Fruit fly (Drosophila melanogaster) whole organism, embryonic: Measurements from ENCODE around the gene Lim3.
A peak's percentile ranks its signal among the peaks of the same experiment; 100 is the strongest.

Experiments
- Bgb ChIP-seq: fragments of 200-800 bp; sonication (Bioruptor generic); IDR thresholded peaks from 2 replicates; pipeline ENCODE4 v1.3.6; 2022; ENCODE audit warnings: missing biosample characterization, missing genetic modification characterization; ENCODE audit not compliant: partially characterized antibody
- CG10431 ChIP-seq: fragments of 200-800 bp; sonication (Bioruptor generic); optimal IDR thresholded peaks from 3 replicates; lab custom pipeline; 2018; ENCODE audit warnings: missing biosample characterization, mild to moderate bottlenecking, missing genetic modification characterization
- CG11504 ChIP-seq: fragments of 200-800 bp; sonication (Bioruptor generic); optimal IDR thresholded peaks from 3 replicates; lab custom pipeline; 2019; ENCODE audit warnings: missing biosample characterization, mild to moderate bottlenecking, missing genetic modification characterization, moderate library complexity
- CG13287 ChIP-seq: fragments of 200-800 bp; sonication (Bioruptor generic); IDR thresholded peaks from 2 replicates; pipeline ENCODE4 v1.3.6; 2022; ENCODE audit warnings: missing biosample characterization, missing genetic modification characterization; ENCODE audit not compliant: partially characterized antibody
- CG14710 ChIP-seq: fragments of 200-800 bp; sonication (Bioruptor generic); optimal IDR thresholded peaks from 3 replicates; lab custom pipeline; 2019; ENCODE audit warnings: missing biosample characterization, mild to moderate bottlenecking, missing genetic modification characterization, moderate library complexity
- CG14860 ChIP-seq: fragments of 200-800 bp; sonication (Bioruptor generic); IDR thresholded peaks from 3 replicates; pipeline ENCODE4 v1.3.6; 2022; ENCODE audit warnings: missing biosample characterization, missing genetic modification characterization; ENCODE audit not compliant: partially characterized antibody
- CG16813 ChIP-seq: fragments of 200-800 bp; sonication (Bioruptor generic); IDR thresholded peaks from 3 replicates; pipeline ENCODE4 v1.3.6; 2022; ENCODE audit warnings: missing biosample characterization, missing genetic modification characterization; ENCODE audit not compliant: partially characterized antibody
- CG16815 ChIP-seq: fragments of 200-800 bp; sonication (Bioruptor generic); optimal IDR thresholded peaks from 3 replicates; lab custom pipeline; 2017; ENCODE audit warnings: missing biosample characterization, mild to moderate bottlenecking, missing genetic modification characterization
- CG17186 ChIP-seq: fragments of 200-800 bp; sonication (Bioruptor generic); optimal IDR thresholded peaks from 3 replicates; lab custom pipeline; 2017; ENCODE audit warnings: missing biosample characterization, missing genetic modification reagents, missing genetic modification characterization
- CG2116 ChIP-seq: fragments of 200-800 bp; sonication (Bioruptor generic); optimal IDR thresholded peaks from 3 replicates; lab custom pipeline; 2018; ENCODE audit warnings: missing biosample characterization, mild to moderate bottlenecking, missing genetic modification characterization
- CG33213 ChIP-seq: fragments of 200-800 bp; sonication (Bioruptor generic); optimal IDR thresholded peaks from 3 replicates; lab custom pipeline; 2016; ENCODE audit warnings: missing biosample characterization, missing genetic modification characterization
- CG4730 ChIP-seq: fragments of 200-800 bp; sonication (Bioruptor generic); IDR thresholded peaks from 2 replicates; pipeline ENCODE4 v1.3.6; 2022; ENCODE audit warnings: missing biosample characterization, missing genetic modification characterization
- CG6791 ChIP-seq: fragments of 200-800 bp; sonication (Bioruptor generic); IDR thresholded peaks from 3 replicates; pipeline ENCODE4 v1.3.6; 2022; ENCODE audit warnings: missing biosample characterization, missing genetic modification characterization; ENCODE audit not compliant: partially characterized antibody
- CG7963 ChIP-seq: fragments of 200-800 bp; sonication (Bioruptor generic); IDR thresholded peaks from 3 replicates; pipeline ENCODE4 v1.3.6; 2022; ENCODE audit warnings: missing biosample characterization, missing genetic modification characterization; ENCODE audit not compliant: partially characterized antibody
- Doc3 ChIP-seq: fragments of 200-800 bp; sonication (Bioruptor generic); IDR thresholded peaks from 3 replicates; pipeline ENCODE4 v1.3.6; 2022; ENCODE audit warnings: missing biosample characterization, missing genetic modification characterization; ENCODE audit not compliant: partially characterized antibody
- Dp ChIP-seq: fragments of 200-800 bp; sonication (Bioruptor generic); optimal IDR thresholded peaks from 2 replicates; lab custom pipeline; 2018; ENCODE audit warnings: missing biosample characterization, mild to moderate bottlenecking, missing genetic modification characterization, moderate library complexity
- Dref ChIP-seq: fragments of 200-800 bp; sonication (Bioruptor generic); IDR thresholded peaks from 2 replicates; pipeline ENCODE4 v1.3.6; 2022; ENCODE audit warnings: missing biosample characterization, missing genetic modification characterization
- E2f2 ChIP-seq: fragments of 200-800 bp; sonication (Bioruptor generic); IDR thresholded peaks from 2 replicates; pipeline ENCODE4 v1.3.6; 2022; ENCODE audit warnings: missing biosample characterization, missing genetic modification characterization
- Fer2 ChIP-seq: fragments of 200-800 bp; sonication (Bioruptor generic); optimal IDR thresholded peaks from 2 replicates; lab custom pipeline; 2018; ENCODE audit warnings: missing biosample characterization, mild to moderate bottlenecking, missing genetic modification characterization, moderate library complexity
- MESR4 ChIP-seq: fragments of 200-800 bp; sonication (Bioruptor generic); optimal IDR thresholded peaks from 2 replicates; lab custom pipeline; 2018; ENCODE audit warnings: missing biosample characterization, mild to moderate bottlenecking, missing genetic modification characterization, moderate library complexity
- Med ChIP-seq: fragments of 200-800 bp; sonication (Bioruptor generic); peaks from one replicate; lab custom pipeline; 2016; ENCODE audit warnings: missing biosample characterization, missing genetic modification characterization, mild to moderate bottlenecking, inconsistent platforms, moderate library complexity
- Nf-YB ChIP-seq: fragments of 200-800 bp; sonication (Bioruptor generic); optimal IDR thresholded peaks from 3 replicates; lab custom pipeline; 2019; ENCODE audit warnings: missing biosample characterization, mild to moderate bottlenecking, missing genetic modification characterization, moderate library complexity
- Opbp ChIP-seq: fragments of 200-800 bp; sonication (Bioruptor generic); IDR thresholded peaks from 3 replicates; pipeline ENCODE4 v1.3.6; 2022; ENCODE audit warnings: missing biosample characterization, missing genetic modification characterization; ENCODE audit not compliant: partially characterized antibody
- Scr ChIP-seq: fragments of 200-800 bp; sonication (Bioruptor generic); IDR thresholded peaks from 2 replicates; pipeline ENCODE4 v1.3.6; 2022; ENCODE audit warnings: missing biosample characterization, missing genetic modification characterization; ENCODE audit not compliant: partially characterized antibody
- Taf1 ChIP-seq: fragments of 200-800 bp; sonication (Bioruptor generic); IDR thresholded peaks from 2 replicates; pipeline ENCODE4 v1.3.6; 2022; ENCODE audit warnings: missing biosample characterization, missing genetic modification characterization
- amos ChIP-seq: fragments of 200-800 bp; sonication (Bioruptor generic); IDR thresholded peaks from 2 replicates; pipeline ENCODE4 v1.3.6; 2022; ENCODE audit warnings: missing biosample characterization, missing genetic modification characterization; ENCODE audit not compliant: partially characterized antibody
- bab2 ChIP-seq: fragments of 200-800 bp; sonication (Bioruptor generic); optimal IDR thresholded peaks from 2 replicates; lab custom pipeline; 2016; ENCODE audit warnings: missing biosample characterization, missing genetic modification characterization
- bbx ChIP-seq: fragments of 200-800 bp; sonication (Bioruptor generic); IDR thresholded peaks from 2 replicates; pipeline ENCODE4 v1.3.6; 2022; ENCODE audit warnings: missing biosample characterization, missing genetic modification characterization; ENCODE audit not compliant: partially characterized antibody
- cato ChIP-seq: fragments of 200-800 bp; sonication (Bioruptor generic); optimal IDR thresholded peaks from 2 replicates; lab custom pipeline; 2016; ENCODE audit warnings: missing biosample characterization, missing genetic modification characterization, borderline replicate concordance
- cwo ChIP-seq: fragments of 200-800 bp; sonication (Bioruptor generic); optimal IDR thresholded peaks from 3 replicates; lab custom pipeline; 2017; ENCODE audit warnings: missing biosample characterization, missing genetic modification characterization, mild to moderate bottlenecking, moderate library complexity, missing genetic modification reagents
- dm ChIP-seq: fragments of 200-800 bp; sonication (Bioruptor generic); optimal IDR thresholded peaks from 3 replicates; lab custom pipeline; 2016; ENCODE audit warnings: missing biosample characterization, missing genetic modification characterization
- eve ChIP-seq, 2 experiments: fragments of >200 bp; optimal IDR thresholded peaks; 2 replicates each; lab custom pipeline; 2017; ENCODE audit warnings: missing biosample characterization in 2 of 2, missing genetic modification characterization in 2 of 2
- gce ChIP-seq: fragments of 200-800 bp; sonication (Bioruptor generic); IDR thresholded peaks from 3 replicates; pipeline ENCODE4 v1.3.6; 2022; ENCODE audit warnings: missing biosample characterization, missing genetic modification characterization
- hbn ChIP-seq: fragments of 200-800 bp; sonication (Bioruptor generic); IDR thresholded peaks from 2 replicates; pipeline ENCODE4 v1.3.6; 2022; ENCODE audit warnings: missing biosample characterization, missing genetic modification characterization; ENCODE audit not compliant: partially characterized antibody
- inv ChIP-seq: fragments of 200-800 bp; sonication (Bioruptor generic); IDR thresholded peaks from 2 replicates; pipeline ENCODE4 v1.3.6; 2022; ENCODE audit warnings: missing biosample characterization, missing genetic modification characterization; ENCODE audit not compliant: partially characterized antibody
- knrl ChIP-seq: fragments of 200-800 bp; sonication (Bioruptor generic); IDR thresholded peaks from 3 replicates; pipeline ENCODE4 v1.3.6; 2022; ENCODE audit warnings: missing biosample characterization, missing genetic modification characterization; ENCODE audit not compliant: partially characterized antibody
- mld ChIP-seq: fragments of 200-800 bp; sonication (Bioruptor generic); IDR thresholded peaks from 3 replicates; pipeline ENCODE4 v1.3.6; 2022; ENCODE audit warnings: missing biosample characterization, missing genetic modification characterization; ENCODE audit not compliant: partially characterized antibody
- nerfin-2 ChIP-seq: fragments of 200-800 bp; sonication (Bioruptor generic); IDR thresholded peaks from 2 replicates; pipeline ENCODE4 v1.3.6; 2022; ENCODE audit warnings: missing biosample characterization, missing genetic modification characterization; ENCODE audit not compliant: partially characterized antibody
- pum ChIP-seq: fragments of 200-800 bp; sonication (Bioruptor generic); optimal IDR thresholded peaks from 2 replicates; lab custom pipeline; 2016; ENCODE audit warnings: missing biosample characterization, missing genetic modification characterization
- sima ChIP-seq: fragments of 200-800 bp; sonication (Bioruptor generic); optimal IDR thresholded peaks from 2 replicates; lab custom pipeline; 2016; ENCODE audit warnings: missing biosample characterization, missing genetic modification characterization
- sna ChIP-seq: fragments of 200-800 bp; sonication (Bioruptor generic); IDR thresholded peaks from 2 replicates; pipeline ENCODE4 v1.3.6; 2022; ENCODE audit warnings: missing biosample characterization, missing genetic modification characterization; ENCODE audit not compliant: partially characterized antibody
- sqz ChIP-seq: fragments of 200-800 bp; sonication (Bioruptor generic); optimal IDR thresholded peaks from 3 replicates; lab custom pipeline; 2018; ENCODE audit warnings: missing biosample characterization, mild to moderate bottlenecking, missing genetic modification characterization
- stwl ChIP-seq: fragments of 200-800 bp; sonication (Bioruptor generic); optimal IDR thresholded peaks from 3 replicates; lab custom pipeline; 2018; ENCODE audit warnings: missing biosample characterization, mild to moderate bottlenecking, missing genetic modification characterization, moderate library complexity
- tna ChIP-seq: fragments of 200-800 bp; sonication (Bioruptor generic); IDR thresholded peaks from 2 replicates; pipeline ENCODE4 v1.3.6; 2022; ENCODE audit warnings: missing biosample characterization, missing genetic modification characterization; ENCODE audit not compliant: partially characterized antibody
- unc-4 ChIP-seq: fragments of 200-800 bp; sonication (Bioruptor generic); IDR thresholded peaks from 2 replicates; pipeline ENCODE4 v1.3.6; 2022; ENCODE audit warnings: missing biosample characterization, missing genetic modification characterization; ENCODE audit not compliant: partially characterized antibody
- zen2 ChIP-seq: fragments of 200-800 bp; sonication (Bioruptor generic); IDR thresholded peaks from 3 replicates; pipeline ENCODE4 v1.3.6; 2022; ENCODE audit warnings: missing biosample characterization, missing genetic modification characterization; ENCODE audit not compliant: partially characterized antibody
- zf30C ChIP-seq: fragments of 200-800 bp; sonication (Bioruptor generic); optimal IDR thresholded peaks from 3 replicates; lab custom pipeline; 2018; ENCODE audit warnings: missing biosample characterization, mild to moderate bottlenecking, missing genetic modification characterization

Lim3 gene

DNA sequence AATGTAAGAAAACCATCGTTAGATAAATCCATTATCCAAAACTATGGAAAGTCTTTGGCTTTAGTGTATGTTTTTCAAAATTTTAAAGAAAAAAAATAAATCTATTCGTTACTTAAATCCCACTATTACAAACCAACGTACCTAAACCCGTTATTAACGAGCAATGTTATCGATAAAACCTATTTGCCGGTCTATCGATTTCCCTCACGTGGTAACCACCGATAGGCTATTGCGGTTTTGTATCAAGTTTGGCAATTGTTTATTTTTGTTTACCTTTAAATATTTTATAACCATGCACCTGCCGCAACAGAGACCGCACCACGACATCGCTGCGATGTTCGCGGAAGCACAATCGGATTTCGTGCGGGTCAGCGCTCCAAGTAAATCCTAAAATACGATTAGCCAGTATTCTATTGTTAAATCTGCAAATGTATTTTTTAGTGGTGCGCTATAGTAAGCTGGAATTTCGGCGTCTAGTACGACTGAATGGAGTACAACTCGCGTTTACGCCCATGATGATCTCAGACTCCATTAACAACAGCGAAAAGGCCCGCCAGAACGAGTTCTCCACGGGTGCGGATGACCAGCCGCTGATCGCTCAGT lies 45.0 kb downstream of the Lim3 start, which contains the start of gene Dus4:
Gene Dus4, plus strand, starts transcription at position 206 of the 603 bp plus-strand sequence.
- no peak for TF ChIP-seq Taf1 (GFP tag; lab: Robert Waterston, UW)
- no peak for TF ChIP-seq CG16815 (GFP tag; lab: Kevin White, UChicago)
- TF ChIP-seq CG4730 = no peak
- peak; percentile 54 for TF ChIP-seq stwl (tag; lab: Kevin White, UChicago)
- peak; percentile 57 for TF ChIP-seq E2f2 (GFP tag; lab: Robert Waterston, UW)
- TF ChIP-seq dm (GFP tag; lab: Kevin White, UChicago) = peak; percentile 44
- peak; percentile 21 for TF ChIP-seq MESR4 (GFP tag; lab: Kevin White, UChicago)
- peak; percentile 88 for TF ChIP-seq CG13287 (GFP tag; lab: Robert Waterston, UW)
- no peak for TF ChIP-seq CG10431
- TF ChIP-seq mld (GFP tag; lab: Robert Waterston, UW) = peak; percentile 95
- peak; percentile 8 for TF ChIP-seq CG11504 (tag; lab: Kevin White, UChicago)
- TF ChIP-seq CG17186 (GFP tag; lab: Kevin White, UChicago) = no peak
- TF ChIP-seq tna (GFP tag; lab: Robert Waterston, UW) = peak; percentile 97
- TF ChIP-seq sna (GFP tag; lab: Robert Waterston, UW) = peak; percentile 84
- no peak for TF ChIP-seq gce (GFP tag; lab: Robert Waterston, UW)
- TF ChIP-seq pum (GFP tag; lab: Kevin White, UChicago) = no peak
- peak; percentile 82; the same call in 1 of the 2 replicates for TF ChIP-seq amos (GFP tag; lab: Robert Waterston, UW)
- peak; percentile 56; the same call in 2 of the 3 replicates for TF ChIP-seq knrl (GFP tag; lab: Robert Waterston, UW)
- TF ChIP-seq sqz (GFP tag; lab: Kevin White, UChicago) = no peak
- peak; percentile 80 for TF ChIP-seq Scr (GFP tag; lab: Robert Waterston, UW)
- no peak for TF ChIP-seq Nf-YB (GFP tag; lab: Kevin White, UChicago)
- peak; percentile 93; the same call in 2 of the 3 replicates for TF ChIP-seq Opbp (GFP tag; lab: Robert Waterston, UW)
- TF ChIP-seq CG33213 (GFP tag; lab: Kevin White, UChicago) = no peak
- TF ChIP-seq Dp = peak; percentile 38
- peak; percentile 88 for TF ChIP-seq CG14860 (GFP tag; lab: Robert Waterston, UW)
- TF ChIP-seq cato = no peak
- peak; percentile 97 for TF ChIP-seq nerfin-2 (GFP tag; lab: Robert Waterston, UW)
- TF ChIP-seq bbx (GFP tag; lab: Robert Waterston, UW) = peak; percentile 95
- peak; percentile 92 for TF ChIP-seq CG6791 (GFP tag; lab: Robert Waterston, UW)
- TF ChIP-seq CG2116 (GFP tag; lab: Kevin White, UChicago) = peak; percentile 59
- TF ChIP-seq Dref (GFP tag; lab: Robert Waterston, UW) = peak; percentile 78
- peak; percentile 94 for TF ChIP-seq CG7963 (GFP tag; lab: Robert Waterston, UW)
- peak; percentile 9 for TF ChIP-seq Med (GFP tag; lab: Kevin White, UChicago)
- peak; percentile 65 for TF ChIP-seq inv (GFP tag; lab: Robert Waterston, UW)
- TF ChIP-seq sima (GFP tag; lab: Kevin White, UChicago) = no peak
- no peak for TF ChIP-seq eve (GFP tag; optimal IDR thresholded peaks at IDR 0.05; lab: Kevin White, UChicago)
- peak; percentile 70 for TF ChIP-seq unc-4
- TF ChIP-seq zen2 = peak; percentile 97
- no peak for TF ChIP-seq bab2 (GFP tag; lab: Kevin White, UChicago)
- TF ChIP-seq CG16813 (GFP tag; lab: Robert Waterston, UW) = peak; percentile 73
- no peak for TF ChIP-seq cwo (GFP tag; lab: Kevin White, UChicago)
- TF ChIP-seq Fer2 = no peak
- no peak for TF ChIP-seq zf30C (GFP tag; lab: Kevin White, UChicago)
- peak; percentile 87 for TF ChIP-seq Bgb (GFP tag; lab: Robert Waterston, UW)
- TF ChIP-seq CG14710 = no peak
- TF ChIP-seq Doc3 (GFP tag; lab: Robert Waterston, UW) = peak; percentile 79
- TF ChIP-seq hbn = peak; percentile 76
